Worm (Caenorhabditis elegans): Measurements from ENCODE around the gene nas-1.

Gene nas-1

ce11 chrIII:13434404-13434803 is 28.8 kb downstream of the nas-1 start, which contains the start of gene F45G2.7:
TSS of gene F45G2.7 (minus strand) at chrIII:13434504.
- TF ChIP-seq dao-5 (tag; optimal IDR thresholded peaks at IDR 0.05): no peak
- no peak for TF ChIP-seq him-1 (tag; optimal IDR thresholded peaks at IDR 0.05)
- no peak for TF ChIP-seq W03F9.2 (tag; optimal IDR thresholded peaks at IDR 0.05)

- TF ChIP-seq dao-5 (tag; optimal IDR thresholded peaks at IDR 0.05) (no peak), W03F9.2 (tag; optimal IDR thresholded peaks at IDR 0.05) (no peak), him-1 (tag; optimal IDR thresholded peaks at IDR 0.05) (no peak)
These were observed 30.0 kb downstream of the nas-1 start, which contains the start of gene F45G2.8 for ce11 chrIII:13435570-13435969. TSS of gene F45G2.8 (minus strand) at chrIII:13435670.

- no peak for TF ChIP-seq him-1 (tag; optimal IDR thresholded peaks at IDR 0.05)
These were observed 31.2 kb downstream of the nas-1 start, which contains the start of gene F45G2.9 for ce11 chrIII:13436843-13437242. TSS of gene F45G2.9 (minus strand) at chrIII:13436943.

- no peak for TF ChIP-seq dao-5 (tag; optimal IDR thresholded peaks at IDR 0.05)
- no peak for TF ChIP-seq W03F9.2 (tag; optimal IDR thresholded peaks at IDR 0.05)
- no peak for TF ChIP-seq him-1 (tag; optimal IDR thresholded peaks at IDR 0.05)
These were observed 33.8 kb downstream of the nas-1 start, which contains the start of gene ciao-2B for ce11 chrIII:13439415-13439814. TSS of gene ciao-2B (minus strand) at chrIII:13439544.

ce11 chrIII:13452824-13453223 is 47.2 kb downstream of the nas-1 start:
- no peak for TF ChIP-seq him-1 (tag; optimal IDR thresholded peaks at IDR 0.05)
- TF ChIP-seq dao-5 (tag; optimal IDR thresholded peaks at IDR 0.05): no peak
- TF ChIP-seq W03F9.2 (tag; optimal IDR thresholded peaks at IDR 0.05): no peak

ce11 chrIII:13455207-13455606 is 49.6 kb downstream of the nas-1 start, which contains the start of gene cua-1:
TSS of gene cua-1 (minus strand) at chrIII:13455307.
- TF ChIP-seq dao-5 (tag; optimal IDR thresholded peaks at IDR 0.05) (no peak), him-1 (tag; optimal IDR thresholded peaks at IDR 0.05) (no peak), W03F9.2 (tag; optimal IDR thresholded peaks at IDR 0.05) (no peak)

ce11 chrIII:13455816-13456215 is 50.2 kb downstream of the nas-1 start:
- TF ChIP-seq W03F9.2 (tag; optimal IDR thresholded peaks at IDR 0.05) (no peak), him-1 (tag; optimal IDR thresholded peaks at IDR 0.05) (no peak), dao-5 (tag; optimal IDR thresholded peaks at IDR 0.05) (no peak)

- no peak for TF ChIP-seq W03F9.2 (tag; optimal IDR thresholded peaks at IDR 0.05)
- TF ChIP-seq dao-5 (tag; optimal IDR thresholded peaks at IDR 0.05): no peak
- no peak for TF ChIP-seq him-1 (tag; optimal IDR thresholded peaks at IDR 0.05)
These were observed 51.7 kb downstream of the nas-1 start for ce11 chrIII:13457305-13457704.

Data from whole organism, L4/young adult.